Fruit fly (Drosophila melanogaster) whole organism, embryonic: ENCODE data around the gene CG8119.

Source experiments
- Ada2b ChIP-seq: fragments of 200-800 bp; sonication (Bioruptor generic); IDR thresholded peaks from 2 replicates; pipeline ENCODE4 v1.3.6; 2022; ENCODE audit warnings: missing biosample characterization, missing genetic modification characterization
- CG10543 ChIP-seq: fragments of 200-800 bp; sonication (Bioruptor generic); optimal IDR thresholded peaks from 3 replicates; lab custom pipeline; 2017; ENCODE audit warnings: missing biosample characterization, mild to moderate bottlenecking, missing genetic modification characterization, moderate library complexity
- CG10959 ChIP-seq: fragments of 200-800 bp; sonication (Bioruptor generic); IDR thresholded peaks from 2 replicates; pipeline ENCODE4 v1.3.6; 2022; ENCODE audit warnings: missing biosample characterization, missing genetic modification characterization
- CG11093 ChIP-seq: fragments of 200-800 bp; sonication (Bioruptor generic); IDR thresholded peaks from 3 replicates; pipeline ENCODE4 v1.3.6; 2022; ENCODE audit warnings: missing biosample characterization, missing genetic modification characterization
- CG11723 ChIP-seq: fragments of 200-800 bp; sonication (Bioruptor generic); optimal IDR thresholded peaks from 2 replicates; lab custom pipeline; 2017; ENCODE audit warnings: missing biosample characterization, mild to moderate bottlenecking, missing genetic modification characterization
- CG1529 ChIP-seq: fragments of 200-800 bp; sonication (Bioruptor generic); optimal IDR thresholded peaks from 3 replicates; lab custom pipeline; 2018; ENCODE audit warnings: missing biosample characterization, missing genetic modification characterization
- CG15514 ChIP-seq: fragments of 200-800 bp; sonication (Bioruptor generic); optimal IDR thresholded peaks from 3 replicates; lab custom pipeline; 2017; ENCODE audit warnings: missing biosample characterization, missing genetic modification characterization, mild to moderate bottlenecking, moderate library complexity, missing genetic modification reagents
- CG17568 ChIP-seq: fragments of 200-800 bp; sonication (Bioruptor generic); optimal IDR thresholded peaks from 2 replicates; lab custom pipeline; 2018; ENCODE audit warnings: missing biosample characterization, mild to moderate bottlenecking, missing genetic modification characterization, moderate library complexity
- CG18262 ChIP-seq: fragments of 200-800 bp; optimal IDR thresholded peaks from 3 replicates; lab custom pipeline; 2019; ENCODE audit warnings: missing biosample characterization, mild to moderate bottlenecking, missing genetic modification characterization, moderate library complexity
- CG2129 ChIP-seq: fragments of 200-800 bp; sonication (Bioruptor generic); IDR thresholded peaks from 2 replicates; pipeline ENCODE4 v1.3.6; 2022; ENCODE audit warnings: missing biosample characterization, missing genetic modification characterization; ENCODE audit not compliant: partially characterized antibody
- CG2678 ChIP-seq: fragments of 200-800 bp; sonication (Bioruptor generic); optimal IDR thresholded peaks from 3 replicates; lab custom pipeline; 2019; ENCODE audit warnings: missing biosample characterization, mild to moderate bottlenecking, missing genetic modification characterization, moderate library complexity
- CG2712 ChIP-seq: fragments of 200-800 bp; optimal IDR thresholded peaks from 3 replicates; lab custom pipeline; 2019; ENCODE audit warnings: missing biosample characterization, mild to moderate bottlenecking, missing genetic modification characterization, moderate library complexity
- CG32772 ChIP-seq: fragments of 200-800 bp; sonication (Bioruptor generic); IDR thresholded peaks from 2 replicates; pipeline ENCODE4 v1.3.6; 2022; ENCODE audit warnings: missing biosample characterization, missing genetic modification characterization
- CG34224 ChIP-seq: fragments of 200-800 bp; sonication (Bioruptor generic); IDR thresholded peaks from 3 replicates; pipeline ENCODE4 v1.3.6; 2022; ENCODE audit warnings: missing biosample characterization, missing genetic modification characterization; ENCODE audit not compliant: partially characterized antibody
- CG34376 ChIP-seq: fragments of 200-800 bp; sonication (Bioruptor generic); optimal IDR thresholded peaks from 2 replicates; lab custom pipeline; 2018; ENCODE audit warnings: missing biosample characterization, mild to moderate bottlenecking, missing genetic modification characterization
- CG4730 ChIP-seq: fragments of 200-800 bp; sonication (Bioruptor generic); IDR thresholded peaks from 2 replicates; pipeline ENCODE4 v1.3.6; 2022; ENCODE audit warnings: missing biosample characterization, missing genetic modification characterization
- CG6254 ChIP-seq: fragments of 200-800 bp; sonication (Bioruptor generic); optimal IDR thresholded peaks from 3 replicates; lab custom pipeline; 2017; ENCODE audit warnings: mild to moderate bottlenecking, missing biosample characterization, missing genetic modification reagents, missing genetic modification characterization
- GATAe ChIP-seq: fragments of 200-800 bp; sonication (Bioruptor generic); conservative IDR thresholded peaks from 2 replicates; pipeline ENCODE4 v1.3.6; 2022; ENCODE audit warnings: missing biosample characterization, missing genetic modification characterization
- MESR4 ChIP-seq: fragments of 200-800 bp; sonication (Bioruptor generic); optimal IDR thresholded peaks from 2 replicates; lab custom pipeline; 2018; ENCODE audit warnings: missing biosample characterization, mild to moderate bottlenecking, missing genetic modification characterization, moderate library complexity
- Meics ChIP-seq: fragments of 200-800 bp; sonication (Bioruptor generic); optimal IDR thresholded peaks from 2 replicates; lab custom pipeline; 2017; ENCODE audit warnings: missing biosample characterization, mild to moderate bottlenecking, missing genetic modification characterization
- Oaz ChIP-seq: fragments of 200-800 bp; sonication (Bioruptor generic); IDR thresholded peaks from 2 replicates; pipeline ENCODE4 v1.3.6; 2022; ENCODE audit warnings: missing biosample characterization, missing genetic modification characterization
- Side ChIP-seq: fragments of 200-800 bp; sonication (Bioruptor generic); optimal IDR thresholded peaks from 2 replicates; lab custom pipeline; 2016; ENCODE audit warnings: missing biosample characterization, missing genetic modification characterization
- crol ChIP-seq: fragments of 200-800 bp; sonication (Bioruptor generic); IDR thresholded peaks from 2 replicates; pipeline ENCODE4 v1.3.6; 2022; ENCODE audit warnings: missing biosample characterization, missing genetic modification characterization
- crp ChIP-seq, 2 experiments: fragments of 200-800 bp; sonication (Bioruptor generic); optimal IDR thresholded peaks; 2 replicates in 1 of 2; 3 replicates in 1 of 2; lab custom pipeline; 2017; ENCODE audit warnings: missing biosample characterization in 2 of 2, missing genetic modification characterization in 2 of 2, mild to moderate bottlenecking in 1 of 2, moderate library complexity in 1 of 2
- dmrt11E ChIP-seq: fragments of 200-800 bp; sonication (Bioruptor generic); optimal IDR thresholded peaks from 3 replicates; lab custom pipeline; 2018; ENCODE audit warnings: missing biosample characterization, mild to moderate bottlenecking, missing genetic modification characterization, moderate library complexity
- dmrt99B ChIP-seq: fragments of 200-800 bp; sonication (Bioruptor generic); optimal IDR thresholded peaks from 2 replicates; lab custom pipeline; 2018; ENCODE audit warnings: missing biosample characterization, mild to moderate bottlenecking, missing genetic modification characterization, moderate library complexity
- gcm2 ChIP-seq: fragments of 200-800 bp; sonication (Bioruptor generic); optimal IDR thresholded peaks from 2 replicates; lab custom pipeline; 2016; ENCODE audit warnings: missing biosample characterization, missing genetic modification characterization
- lab ChIP-seq: fragments of 200-800 bp; sonication (Bioruptor generic); optimal IDR thresholded peaks from 3 replicates; lab custom pipeline; 2017; ENCODE audit warnings: missing biosample characterization, missing genetic modification characterization, mild to moderate bottlenecking, moderate library complexity, missing genetic modification reagents
- maf-S ChIP-seq: fragments of 200-800 bp; sonication (Bioruptor generic); optimal IDR thresholded peaks from 2 replicates; lab custom pipeline; 2016; ENCODE audit warnings: missing biosample characterization, missing genetic modification characterization
- nerfin-2 ChIP-seq: fragments of 200-800 bp; sonication (Bioruptor generic); IDR thresholded peaks from 2 replicates; pipeline ENCODE4 v1.3.6; 2022; ENCODE audit warnings: missing biosample characterization, missing genetic modification characterization; ENCODE audit not compliant: partially characterized antibody
- oc ChIP-seq: fragments of 200-800 bp; sonication (Bioruptor generic); optimal IDR thresholded peaks from 2 replicates; lab custom pipeline; 2018; ENCODE audit warnings: missing biosample characterization, mild to moderate bottlenecking, missing genetic modification characterization, moderate library complexity
- org-1 ChIP-seq: fragments of 200-800 bp; sonication (Bioruptor generic); optimal IDR thresholded peaks from 2 replicates; lab custom pipeline; 2017; ENCODE audit warnings: missing biosample characterization, missing genetic modification characterization
- pan ChIP-seq, 4 experiments: fragments of >200 bp in 3 of 4; fragments of 200-800 bp in 1 of 4; sonication (Bioruptor generic) in 1 of 4; optimal IDR thresholded peaks in 3 of 4; IDR thresholded peaks in 1 of 4; 2 replicates each; pipeline versions ENCODE4 v1.3.6 to Lab custom; 2017 to 2022; ENCODE audit warnings: missing biosample characterization in 2 of 4, missing genetic modification characterization in 2 of 4, mixed read lengths in 1 of 4
- prd ChIP-seq, 3 experiments: fragments of >200 bp in 2 of 3; fragments of 200-800 bp in 1 of 3; sonication (Bioruptor generic) in 1 of 3; optimal IDR thresholded peaks in 2 of 3; IDR thresholded peaks in 1 of 3; 2 replicates in 2 of 3; 3 replicates in 1 of 3; pipeline versions ENCODE4 v1.3.6 to Lab custom; 2017 to 2022; ENCODE audit warnings: missing biosample characterization in 1 of 3, missing genetic modification characterization in 1 of 3
- pzg ChIP-seq: fragments of 200-800 bp; sonication (Bioruptor generic); optimal IDR thresholded peaks from 3 replicates; lab custom pipeline; 2018; ENCODE audit warnings: missing biosample characterization, mild to moderate bottlenecking, missing genetic modification characterization, moderate library complexity
- sens ChIP-seq: fragments of 200-800 bp; sonication (Bioruptor generic); peaks from one replicate; lab custom pipeline; 2016; ENCODE audit warnings: missing biosample characterization, missing genetic modification characterization
- slbo ChIP-seq: fragments of 200-800 bp; sonication (Bioruptor generic); IDR thresholded peaks from 2 replicates; pipeline ENCODE4 v1.3.6; 2022; ENCODE audit warnings: missing biosample characterization, missing genetic modification characterization
- sob ChIP-seq: fragments of 200-800 bp; sonication (Bioruptor generic); IDR thresholded peaks from 2 replicates; pipeline ENCODE4 v1.3.6; 2022; ENCODE audit warnings: missing biosample characterization, missing genetic modification characterization
- tna ChIP-seq: fragments of 200-800 bp; sonication (Bioruptor generic); IDR thresholded peaks from 2 replicates; pipeline ENCODE4 v1.3.6; 2022; ENCODE audit warnings: missing biosample characterization, missing genetic modification characterization; ENCODE audit not compliant: partially characterized antibody
- unpg ChIP-seq: fragments of 200-800 bp; sonication (Bioruptor generic); optimal IDR thresholded peaks from 3 replicates; lab custom pipeline; 2018; ENCODE audit warnings: missing biosample characterization, mild to moderate bottlenecking, missing genetic modification characterization, moderate library complexity

Gene CG8119

dm6 chrX:15626279-15626678, 36.1 kb upstream of the CG8119 start (continued):
- TF ChIP-seq oc (tag; lab: Kevin White, UChicago) (peak; percentile 55), CG11093 (GFP tag; lab: Robert Waterston, UW) (no peak), CG32772 (0 out of 2 replicates have a peak, but pooled peaks have one; percentile 7), CG6254 (GFP tag; lab: Kevin White, UChicago) (no peak), sens (GFP tag; lab: Kevin White, UChicago) (peak; percentile 1), slbo (peak; percentile 17; the same call in 1 of the 2 replicates), CG18262 (tag; lab: Kevin White, UChicago) (peak; percentile 4), pan (optimal IDR thresholded peaks at IDR 0.05; lab: Kevin White, UChicago) (no peak), pan (GFP tag; optimal IDR thresholded peaks at IDR 0.05 in 1 of 2, IDR thresholded peaks at IDR 0.05 in 1 of 2) (peak in 1 of 2 experiments; percentile 40), GATAe (GFP tag; lab: Robert Waterston, UW) (no peak), Oaz (GFP tag; lab: Robert Waterston, UW) (no peak), CG17568 (GFP tag; lab: Kevin White, UChicago) (no peak), CG34224 (peak; percentile 11; the same call in 1 of the 3 replicates), pzg (GFP tag; lab: Kevin White, UChicago) (no peak), crol (GFP tag; lab: Robert Waterston, UW) (peak; percentile 9; the same call in 1 of the 2 replicates), CG15514 (GFP tag; lab: Kevin White, UChicago) (peak; percentile 14), gcm2 (GFP tag; lab: Kevin White, UChicago) (no peak), CG34376 (GFP tag; lab: Kevin White, UChicago) (peak; percentile 7), unpg (GFP tag; lab: Kevin White, UChicago) (peak; percentile 9), nerfin-2 (GFP tag; lab: Robert Waterston, UW) (0 out of 2 replicates have a peak, but pooled peaks have one; percentile 18), CG10959 (peak; percentile 14; the same call in 1 of the 2 replicates), MESR4 (GFP tag; lab: Kevin White, UChicago) (no peak), Meics (GFP tag; lab: Kevin White, UChicago) (no peak), CG1529 (GFP tag; lab: Kevin White, UChicago) (no peak), lab (peak; percentile 31), org-1 (no peak), Ada2b (GFP tag; lab: Robert Waterston, UW) (peak; percentile 18; the same call in 1 of the 2 replicates), prd (optimal IDR thresholded peaks at IDR 0.05; lab: Kevin White, UChicago) (no peak), prd (GFP tag; IDR thresholded peaks at IDR 0.05; lab: Robert Waterston, UW) (0 out of 3 replicates have a peak, but pooled peaks have one; percentile 14), crp (GFP tag; optimal IDR thresholded peaks at IDR 0.05; lab: Kevin White, UChicago) (no peak), maf-S (GFP tag; lab: Kevin White, UChicago) (no peak), sob (GFP tag; lab: Robert Waterston, UW) (peak; percentile 49; the same call in 1 of the 2 replicates), CG2129 (no peak), tna (GFP tag; lab: Robert Waterston, UW) (peak; percentile 24; the same call in 1 of the 2 replicates), CG11723 (GFP tag; lab: Kevin White, UChicago) (no peak), dmrt11E (tag; lab: Kevin White, UChicago) (no peak), CG4730 (GFP tag; lab: Robert Waterston, UW) (no peak), CG10543 (GFP tag; lab: Kevin White, UChicago) (peak; percentile 73), CG2712 (peak; percentile 12), CG2678 (tag; lab: Kevin White, UChicago) (peak; percentile 13), Side (GFP tag; lab: Kevin White, UChicago) (no peak), dmrt99B (tag; lab: Kevin White, UChicago) (peak; percentile 21)
